Worm (Caenorhabditis elegans) whole organism, L4/young adult: ENCODE results near the gene Y43F8C.6.

ENCODE experiments used
- W03F9.2 ChIP-seq: fragments of 150-350 bp; optimal IDR thresholded peaks from 2 replicates; lab custom pipeline; 2014; ENCODE audit warnings: missing biosample characterization, missing genetic modification characterization
- dao-5 ChIP-seq: sonication (generic microtip); optimal IDR thresholded peaks from 2 replicates; lab custom pipeline; 2016; ENCODE audit warnings: missing genotype, missing genetic modification characterization, moderate library complexity, missing compliant biosample characterization
- him-1 ChIP-seq: sonication (generic microtip); optimal IDR thresholded peaks from 2 replicates; lab custom pipeline; 2016; ENCODE audit warnings: missing genotype, missing genetic modification reagents, missing genetic modification characterization, missing compliant biosample characterization

Y43F8C.6 gene

ce11 chrV:19640808-19641207 lies at the start of gene Y43F8C.6:
TSS of gene Y43F8C.6 (minus strand) at chrV:19640908.
- TF ChIP-seq W03F9.2 (tag; lab: Kevin White, UChicago) (no peak), him-1 (tag; lab: Kevin White, UChicago) (no peak), dao-5 (tag; lab: Kevin White, UChicago) (no peak)

ce11 chrV:19674543-19674942 lies 33.8 kb upstream of the Y43F8C.6 start, which contains the start of gene mrp-7:
TSS of gene mrp-7 (plus strand) at chrV:19674843.
- TF ChIP-seq dao-5 (tag; lab: Kevin White, UChicago), result no peak
- TF ChIP-seq him-1 (tag; lab: Kevin White, UChicago), result no peak
- TF ChIP-seq W03F9.2 (tag; lab: Kevin White, UChicago), result no peak

ce11 chrV:19673298-19673903 lies 32.7 kb upstream of the Y43F8C.6 start:
- TF ChIP-seq him-1 (tag; lab: Kevin White, UChicago) (no peak), W03F9.2 (tag; lab: Kevin White, UChicago) (no peak), dao-5 (tag; lab: Kevin White, UChicago) (no peak)

- TF ChIP-seq dao-5 (tag; lab: Kevin White, UChicago) (no peak), him-1 (tag; lab: Kevin White, UChicago) (no peak), W03F9.2 (tag; lab: Kevin White, UChicago) (no peak)
These were observed 31.6 kb upstream of the Y43F8C.6 start for ce11 chrV:19672357-19672756.

- TF ChIP-seq dao-5 (tag; lab: Kevin White, UChicago), result no peak
- TF ChIP-seq W03F9.2 (tag; lab: Kevin White, UChicago), result no peak
- TF ChIP-seq him-1 (tag; lab: Kevin White, UChicago), result no peak
These were observed 31.1 kb upstream of the Y43F8C.6 start for ce11 chrV:19671816-19672215.

- TF ChIP-seq him-1 (tag; lab: Kevin White, UChicago) (no peak), dao-5 (tag; lab: Kevin White, UChicago) (no peak), W03F9.2 (tag; lab: Kevin White, UChicago) (no peak)
These were observed 30.2 kb upstream of the Y43F8C.6 start for ce11 chrV:19670866-19671265.

ce11 chrV:19669959-19670358 lies 29.3 kb upstream of the Y43F8C.6 start, which contains the start of gene Y43F8C.11:
TSS of gene Y43F8C.11 (plus strand) at chrV:19670259.
- TF ChIP-seq W03F9.2 (tag; lab: Kevin White, UChicago), result no peak
- no peak for TF ChIP-seq him-1 (tag; lab: Kevin White, UChicago)
- no peak for TF ChIP-seq dao-5 (tag; lab: Kevin White, UChicago)

ce11 chrV:19668213-19668612 lies 27.5 kb upstream of the Y43F8C.6 start:
- TF ChIP-seq W03F9.2 (tag; lab: Kevin White, UChicago) (no peak), him-1 (tag; lab: Kevin White, UChicago) (no peak), dao-5 (tag; lab: Kevin White, UChicago) (no peak)

- no peak for TF ChIP-seq W03F9.2 (tag; lab: Kevin White, UChicago)
- TF ChIP-seq him-1 (tag; lab: Kevin White, UChicago), result no peak
- no peak for TF ChIP-seq dao-5 (tag; lab: Kevin White, UChicago)
These were observed 27.0 kb upstream of the Y43F8C.6 start for ce11 chrV:19667716-19668115.

ce11 chrV:19666308-19666707 lies 25.6 kb upstream of the Y43F8C.6 start:
- TF ChIP-seq dao-5 (tag; lab: Kevin White, UChicago) (no peak), W03F9.2 (tag; lab: Kevin White, UChicago) (no peak), him-1 (tag; lab: Kevin White, UChicago) (no peak)

ce11 chrV:19664574-19664973 lies 23.9 kb upstream of the Y43F8C.6 start:
- TF ChIP-seq him-1 (tag; lab: Kevin White, UChicago) (no peak), W03F9.2 (tag; lab: Kevin White, UChicago) (no peak), dao-5 (tag; lab: Kevin White, UChicago) (no peak)

ce11 chrV:19655151-19655550 lies 14.4 kb upstream of the Y43F8C.6 start, which contains the start of gene dmd-3:
TSS of gene dmd-3 (minus strand) at chrV:19655251.
- TF ChIP-seq dao-5 (tag; lab: Kevin White, UChicago) (no peak), W03F9.2 (tag; lab: Kevin White, UChicago) (no peak), him-1 (tag; lab: Kevin White, UChicago) (no peak)

- TF ChIP-seq W03F9.2 (tag; lab: Kevin White, UChicago) (no peak), him-1 (tag; lab: Kevin White, UChicago) (no peak), dao-5 (tag; lab: Kevin White, UChicago) (no peak)
These were observed 5.0 kb upstream of the Y43F8C.6 start, which contains the start of gene Y43F8C.9 for ce11 chrV:19645572-19646155. TSS of gene Y43F8C.9 (plus strand) at chrV:19646105.
